Fruit fly (Drosophila melanogaster) whole organism, embryonic: Measurements from ENCODE around the gene AlaRS-m.

Experiments used
- Abd-B ChIP-seq: fragments of 200-800 bp; sonication (Bioruptor generic); optimal IDR thresholded peaks from 2 replicates; lab custom pipeline; 2018; ENCODE audit warnings: missing biosample characterization, mild to moderate bottlenecking, missing genetic modification characterization, moderate library complexity
- CG10147 ChIP-seq: fragments of 200-800 bp; sonication (Bioruptor generic); optimal IDR thresholded peaks from 2 replicates; lab custom pipeline; 2019; ENCODE audit warnings: missing biosample characterization, mild to moderate bottlenecking, missing genetic modification characterization, moderate library complexity
- CG10274 ChIP-seq: fragments of 200-800 bp; sonication (Bioruptor generic); optimal IDR thresholded peaks from 3 replicates; lab custom pipeline; 2017; ENCODE audit warnings: missing biosample characterization, mild to moderate bottlenecking, missing genetic modification characterization
- CG10565 ChIP-seq: fragments of 200-800 bp; sonication (Bioruptor generic); optimal IDR thresholded peaks from 3 replicates; lab custom pipeline; 2016; ENCODE audit warnings: missing biosample characterization, mild to moderate bottlenecking, missing genetic modification characterization
- CG11085 ChIP-seq: fragments of 200-800 bp; sonication (Bioruptor generic); IDR thresholded peaks from 2 replicates; pipeline ENCODE4 v1.3.6; 2022; ENCODE audit warnings: missing biosample characterization, missing genetic modification characterization
- CG12299 ChIP-seq: fragments of 200-800 bp; sonication (Bioruptor generic); optimal IDR thresholded peaks from 2 replicates; lab custom pipeline; 2018; ENCODE audit warnings: missing biosample characterization, mild to moderate bottlenecking, missing genetic modification characterization
- CG12942 ChIP-seq: fragments of 200-800 bp; sonication (Bioruptor generic); optimal IDR thresholded peaks from 3 replicates; lab custom pipeline; 2016; ENCODE audit warnings: missing biosample characterization, missing genetic modification characterization
- CG13287 ChIP-seq: fragments of 200-800 bp; sonication (Bioruptor generic); IDR thresholded peaks from 2 replicates; pipeline ENCODE4 v1.3.6; 2022; ENCODE audit warnings: missing biosample characterization, missing genetic modification characterization; ENCODE audit not compliant: partially characterized antibody
- CG14441 ChIP-seq: fragments of 200-800 bp; sonication (Bioruptor generic); IDR thresholded peaks from 2 replicates; pipeline ENCODE4 v1.3.6; 2022; ENCODE audit warnings: missing biosample characterization, missing genetic modification characterization
- CG18619 ChIP-seq: fragments of 200-800 bp; sonication (Bioruptor generic); optimal IDR thresholded peaks from 3 replicates; lab custom pipeline; 2017; ENCODE audit warnings: missing biosample characterization, mild to moderate bottlenecking, missing genetic modification characterization
- CG18764 ChIP-seq: fragments of 200-800 bp; sonication (Bioruptor generic); optimal IDR thresholded peaks from 3 replicates; lab custom pipeline; 2016; ENCODE audit warnings: missing biosample characterization, missing genetic modification characterization
- CG2678 ChIP-seq: fragments of 200-800 bp; sonication (Bioruptor generic); optimal IDR thresholded peaks from 3 replicates; lab custom pipeline; 2019; ENCODE audit warnings: missing biosample characterization, mild to moderate bottlenecking, missing genetic modification characterization, moderate library complexity
- CG30431 ChIP-seq: fragments of 200-800 bp; sonication (Bioruptor generic); optimal IDR thresholded peaks from 2 replicates; lab custom pipeline; 2017; ENCODE audit warnings: missing biosample characterization, missing genetic modification characterization
- CG43689 ChIP-seq: fragments of 200-800 bp; sonication (Bioruptor generic); IDR thresholded peaks from 2 replicates; pipeline ENCODE4 v1.3.6; 2022; ENCODE audit warnings: missing biosample characterization, missing genetic modification characterization
- CG6175 ChIP-seq: fragments of 200-800 bp; sonication (Bioruptor generic); IDR thresholded peaks from 3 replicates; pipeline ENCODE4 v1.3.6; 2022; ENCODE audit warnings: missing biosample characterization, missing genetic modification characterization
- CG7372 ChIP-seq: fragments of 200-800 bp; sonication (Bioruptor generic); IDR thresholded peaks from 2 replicates; pipeline ENCODE4 v1.3.6; 2022; ENCODE audit warnings: missing biosample characterization, missing genetic modification characterization
- CG7745 ChIP-seq: fragments of 200-800 bp; sonication (Bioruptor generic); optimal IDR thresholded peaks from 2 replicates; lab custom pipeline; 2018; ENCODE audit warnings: missing biosample characterization, mild to moderate bottlenecking, missing genetic modification characterization, moderate library complexity
- CG8089 ChIP-seq: fragments of 200-800 bp; sonication (Bioruptor generic); optimal IDR thresholded peaks from 3 replicates; lab custom pipeline; 2016; ENCODE audit warnings: missing biosample characterization, missing genetic modification characterization
- CG8388 ChIP-seq: fragments of 200-800 bp; sonication (Bioruptor generic); optimal IDR thresholded peaks from 2 replicates; lab custom pipeline; 2019; ENCODE audit warnings: missing biosample characterization, mild to moderate bottlenecking, missing genetic modification characterization, moderate library complexity
- Dref ChIP-seq: fragments of 200-800 bp; sonication (Bioruptor generic); IDR thresholded peaks from 2 replicates; pipeline ENCODE4 v1.3.6; 2022; ENCODE audit warnings: missing biosample characterization, missing genetic modification characterization
- H15 ChIP-seq: fragments of 200-800 bp; sonication (Bioruptor generic); IDR thresholded peaks from 3 replicates; pipeline ENCODE4 v1.3.6; 2022; ENCODE audit warnings: missing biosample characterization, missing genetic modification characterization
- HmgZ ChIP-seq: fragments of 200-800 bp; sonication (Bioruptor generic); optimal IDR thresholded peaks from 2 replicates; lab custom pipeline; 2018; ENCODE audit warnings: missing biosample characterization, mild to moderate bottlenecking, missing genetic modification characterization
- Hr3 ChIP-seq: fragments of 200-800 bp; sonication (Bioruptor generic); optimal IDR thresholded peaks from 3 replicates; lab custom pipeline; 2016; ENCODE audit warnings: missing biosample characterization, missing genetic modification characterization
- Hr78 ChIP-seq, 2 experiments: fragments of 200-800 bp in 1 of 2; fragments of >200 bp in 1 of 2; sonication (Bioruptor generic) in 1 of 2; optimal IDR thresholded peaks; 2 replicates each; lab custom pipeline; 2017 to 2019; ENCODE audit warnings: missing biosample characterization in 2 of 2, missing genetic modification characterization in 2 of 2, mild to moderate bottlenecking in 1 of 2, moderate library complexity in 1 of 2
- Meics ChIP-seq: fragments of 200-800 bp; sonication (Bioruptor generic); optimal IDR thresholded peaks from 2 replicates; lab custom pipeline; 2017; ENCODE audit warnings: missing biosample characterization, mild to moderate bottlenecking, missing genetic modification characterization
- Mrtf ChIP-seq: fragments of 200-800 bp; sonication (Bioruptor generic); IDR thresholded peaks from 3 replicates; pipeline ENCODE4 v1.3.6; 2022; ENCODE audit warnings: missing biosample characterization, missing genetic modification characterization
- Ptx1 ChIP-seq: fragments of 200-800 bp; sonication (Bioruptor generic); IDR thresholded peaks from 2 replicates; pipeline ENCODE4 v1.3.6; 2022; ENCODE audit warnings: missing biosample characterization, missing genetic modification characterization
- ash1 ChIP-seq: fragments of 200-800 bp; sonication (Bioruptor generic); optimal IDR thresholded peaks from 2 replicates; lab custom pipeline; 2018; ENCODE audit warnings: missing biosample characterization, mild to moderate bottlenecking, missing genetic modification characterization
- bowl ChIP-seq: fragments of 200-800 bp; sonication (Bioruptor generic); IDR thresholded peaks from 2 replicates; pipeline ENCODE4 v1.3.6; 2022; ENCODE audit warnings: missing biosample characterization, missing genetic modification characterization
- bsh ChIP-seq, 2 experiments: fragments of 200-800 bp; sonication (Bioruptor generic); optimal IDR thresholded peaks; 2 replicates each; lab custom pipeline; 2017 to 2018; ENCODE audit warnings: mild to moderate bottlenecking in 2 of 2, missing biosample characterization in 2 of 2, missing genetic modification characterization in 2 of 2, moderate library complexity in 1 of 2
- btn ChIP-seq: fragments of 200-800 bp; sonication (Bioruptor generic); optimal IDR thresholded peaks from 2 replicates; lab custom pipeline; 2016; ENCODE audit warnings: missing biosample characterization, missing genetic modification characterization
- chif ChIP-seq, 2 experiments: fragments of 200-800 bp; sonication (Bioruptor generic); optimal IDR thresholded peaks; 3 replicates each; lab custom pipeline; 2016; ENCODE audit warnings: missing biosample characterization in 2 of 2, missing genetic modification characterization in 2 of 2
- chn ChIP-seq: fragments of 200-800 bp; sonication (Bioruptor generic); optimal IDR thresholded peaks from 2 replicates; lab custom pipeline; 2016; ENCODE audit warnings: missing biosample characterization, missing genetic modification characterization
- danr ChIP-seq: fragments of 200-800 bp; sonication (Bioruptor generic); IDR thresholded peaks from 2 replicates; pipeline ENCODE4 v1.3.6; 2022; ENCODE audit warnings: missing biosample characterization, missing genetic modification characterization
- dm ChIP-seq: fragments of 200-800 bp; sonication (Bioruptor generic); optimal IDR thresholded peaks from 3 replicates; lab custom pipeline; 2016; ENCODE audit warnings: missing biosample characterization, missing genetic modification characterization
- dmrt99B ChIP-seq: fragments of 200-800 bp; sonication (Bioruptor generic); optimal IDR thresholded peaks from 2 replicates; lab custom pipeline; 2018; ENCODE audit warnings: missing biosample characterization, mild to moderate bottlenecking, missing genetic modification characterization, moderate library complexity
- esg ChIP-seq: fragments of 200-800 bp; sonication (Bioruptor generic); conservative IDR thresholded peaks from 2 replicates; pipeline ENCODE4 v1.3.6; 2022; ENCODE audit warnings: missing biosample characterization, missing genetic modification characterization
- eyg ChIP-seq: fragments of 200-800 bp; sonication (Bioruptor generic); optimal IDR thresholded peaks from 3 replicates; lab custom pipeline; 2016; ENCODE audit warnings: missing biosample characterization, missing genetic modification characterization
- fd64A ChIP-seq: fragments of 200-800 bp; sonication (Bioruptor generic); optimal IDR thresholded peaks from 3 replicates; lab custom pipeline; 2018; ENCODE audit warnings: missing biosample characterization, mild to moderate bottlenecking, missing genetic modification characterization
- gsb ChIP-seq: fragments of 200-800 bp; sonication (Bioruptor generic); IDR thresholded peaks from 2 replicates; pipeline ENCODE4 v1.3.6; 2022; ENCODE audit warnings: missing biosample characterization, missing genetic modification characterization
- lab ChIP-seq: fragments of 200-800 bp; sonication (Bioruptor generic); optimal IDR thresholded peaks from 3 replicates; lab custom pipeline; 2017; ENCODE audit warnings: missing biosample characterization, missing genetic modification characterization, mild to moderate bottlenecking, moderate library complexity, missing genetic modification reagents
- lola ChIP-seq, 3 experiments: fragments of >200 bp in 2 of 3; fragments of 200-800 bp in 1 of 3; sonication (Bioruptor generic) in 1 of 3; optimal IDR thresholded peaks; 2 replicates each; lab custom pipeline; 2017 to 2019; ENCODE audit warnings: missing biosample characterization in 3 of 3, missing genetic modification characterization in 3 of 3, mild to moderate bottlenecking in 1 of 3, moderate library complexity in 1 of 3
- luna ChIP-seq: fragments of 200-800 bp; sonication (Bioruptor generic); optimal IDR thresholded peaks from 2 replicates; lab custom pipeline; 2016; ENCODE audit warnings: missing biosample characterization, missing genetic modification characterization
- nau ChIP-seq: fragments of 200-800 bp; sonication (Bioruptor generic); optimal IDR thresholded peaks from 3 replicates; lab custom pipeline; 2017; ENCODE audit warnings: missing biosample characterization, mild to moderate bottlenecking, missing genetic modification characterization, missing genetic modification reagents
- peb ChIP-seq: fragments of 200-800 bp; sonication (Bioruptor generic); IDR thresholded peaks from 2 replicates; pipeline ENCODE4 v1.3.6; 2022; ENCODE audit warnings: missing biosample characterization, missing genetic modification characterization
- pita ChIP-seq: fragments of 200-800 bp; sonication (Bioruptor generic); optimal IDR thresholded peaks from 2 replicates; lab custom pipeline; 2017; ENCODE audit warnings: missing biosample characterization, mild to moderate bottlenecking, missing genetic modification characterization
- pnt ChIP-seq: fragments of 200-800 bp; sonication (Bioruptor generic); optimal IDR thresholded peaks from 3 replicates; lab custom pipeline; 2016; ENCODE audit warnings: missing biosample characterization, missing genetic modification characterization
- sd ChIP-seq: fragments of 200-800 bp; sonication (Bioruptor generic); optimal IDR thresholded peaks from 3 replicates; lab custom pipeline; 2018; ENCODE audit warnings: missing biosample characterization, mild to moderate bottlenecking, missing genetic modification characterization, moderate library complexity
- so ChIP-seq: fragments of 200-800 bp; sonication (Bioruptor generic); IDR thresholded peaks from 3 replicates; pipeline ENCODE4 v1.3.6; 2022; ENCODE audit warnings: missing biosample characterization, missing genetic modification characterization
- wek ChIP-seq: fragments of 200-800 bp; sonication (Bioruptor generic); optimal IDR thresholded peaks from 3 replicates; lab custom pipeline; 2018; ENCODE audit warnings: missing biosample characterization, mild to moderate bottlenecking, missing genetic modification characterization, moderate library complexity
- zen ChIP-seq: fragments of 200-800 bp; sonication (Bioruptor generic); optimal IDR thresholded peaks from 3 replicates; lab custom pipeline; 2018; ENCODE audit warnings: missing biosample characterization, mild to moderate bottlenecking, missing genetic modification characterization, moderate library complexity

The AlaRS-m gene

dm6 chr3L:5145814-5146244 lies at the start of gene AlaRS-m, which contains the start of gene Fitm (continued):
- no peak for TF ChIP-seq CG30431 (GFP tag; lab: Kevin White, UChicago)
- TF ChIP-seq CG8089 (GFP tag; lab: Kevin White, UChicago): no peak
- TF ChIP-seq lola (GFP tag; optimal IDR thresholded peaks at IDR 0.05; lab: Kevin White, UChicago): no peak
- no peak for TF ChIP-seq H15 (GFP tag; lab: Robert Waterston, UW)
- TF ChIP-seq CG12299 (tag; lab: Kevin White, UChicago): no peak
- TF ChIP-seq Meics (GFP tag; lab: Kevin White, UChicago): no peak
- no peak for TF ChIP-seq fd64A
- TF ChIP-seq btn (GFP tag; lab: Kevin White, UChicago): no peak
- no peak for TF ChIP-seq CG7745 (tag; lab: Kevin White, UChicago)
- TF ChIP-seq Dref (GFP tag; lab: Robert Waterston, UW): 0 out of 2 replicates have a peak, but pooled peaks have one; percentile 28
- TF ChIP-seq Ptx1 (GFP tag; lab: Robert Waterston, UW): no peak
- TF ChIP-seq dmrt99B (tag; lab: Kevin White, UChicago): no peak
- no peak for TF ChIP-seq danr
- TF ChIP-seq gsb (GFP tag; lab: Robert Waterston, UW): no peak
- TF ChIP-seq dm (GFP tag; lab: Kevin White, UChicago): peak; percentile 33
- no peak for TF ChIP-seq eyg (GFP tag; lab: Kevin White, UChicago)
- TF ChIP-seq nau (GFP tag; lab: Kevin White, UChicago): no peak
- no peak for TF ChIP-seq wek (GFP tag; lab: Kevin White, UChicago)
- TF ChIP-seq chn (GFP tag; lab: Kevin White, UChicago): no peak
- no peak for TF ChIP-seq chif (GFP tag; optimal IDR thresholded peaks at IDR 0.05; lab: Kevin White, UChicago)
- no peak for TF ChIP-seq CG10565 (GFP tag; lab: Kevin White, UChicago)
- no peak for TF ChIP-seq esg (GFP tag; lab: Robert Waterston, UW)
- TF ChIP-seq CG6175 (GFP tag; lab: Robert Waterston, UW): no peak
- no peak for TF ChIP-seq CG18764
- no peak for TF ChIP-seq Hr3 (GFP tag; lab: Kevin White, UChicago)
- TF ChIP-seq bowl (GFP tag; lab: Robert Waterston, UW): no peak
- no peak for TF ChIP-seq CG14441 (GFP tag; lab: Robert Waterston, UW)
- no peak for TF ChIP-seq luna
- TF ChIP-seq peb: no peak
- peak; percentile 96 for TF ChIP-seq sd (tag; lab: Kevin White, UChicago)
- TF ChIP-seq Mrtf (GFP tag; lab: Robert Waterston, UW): no peak
- no peak for TF ChIP-seq pita (GFP tag; lab: Kevin White, UChicago)
- TF ChIP-seq CG11085 (GFP tag; lab: Robert Waterston, UW): no peak
- no peak for TF ChIP-seq pnt (GFP tag; lab: Kevin White, UChicago)
- no peak for TF ChIP-seq bsh (GFP tag; optimal IDR thresholded peaks at IDR 0.05; lab: Kevin White, UChicago)
- no peak for TF ChIP-seq CG8388
- 0 out of 3 replicates have a peak, but pooled peaks have one; percentile 13 for TF ChIP-seq so (GFP tag; lab: Robert Waterston, UW)
- peak; percentile 41 for TF ChIP-seq HmgZ
- TF ChIP-seq CG2678 (tag; lab: Kevin White, UChicago): no peak
- TF ChIP-seq ash1 (GFP tag; lab: Kevin White, UChicago): no peak
- no peak for TF ChIP-seq CG10274 (GFP tag; lab: Kevin White, UChicago)
- TF ChIP-seq Abd-B (GFP tag; lab: Kevin White, UChicago): no peak
- TF ChIP-seq CG18619 (GFP tag; lab: Kevin White, UChicago): no peak
- no peak for TF ChIP-seq lab (GFP tag; lab: Kevin White, UChicago)
- TF ChIP-seq CG13287 (GFP tag; lab: Robert Waterston, UW): peak; percentile 51; the same call in 1 of the 2 replicates
- no peak for TF ChIP-seq CG43689 (GFP tag; lab: Robert Waterston, UW)
- TF ChIP-seq zen (tag; lab: Kevin White, UChicago): no peak
- TF ChIP-seq CG10147 (GFP tag; lab: Kevin White, UChicago): no peak
- no peak for TF ChIP-seq CG7372 (GFP tag; lab: Robert Waterston, UW)
- no peak for TF ChIP-seq CG12942 (GFP tag; lab: Kevin White, UChicago)
- peak in 1 of 2 experiments; percentile 99 for TF ChIP-seq Hr78 (GFP tag; optimal IDR thresholded peaks at IDR 0.05; lab: Kevin White, UChicago)
